Fruit fly (Drosophila melanogaster) whole organism: Measurements from ENCODE around the gene mRpL11.

ENCODE experiments used
- CG8478 ChIP-seq: fragments of >200 bp; optimal IDR thresholded peaks from 2 replicates; lab custom pipeline; 2018; ENCODE audit warnings: inconsistent platforms
- Dll ChIP-seq: fragments of >200 bp; optimal IDR thresholded peaks from 2 replicates; lab custom pipeline; 2017
- EcR ChIP-seq, 2 experiments: fragments of >200 bp; optimal IDR thresholded peaks; 2 replicates each; lab custom pipeline; 2017; ENCODE audit warnings: missing biosample characterization in 2 of 2, missing genetic modification characterization in 2 of 2, missing genetic modification reagents in 2 of 2
- pan ChIP-seq: fragments of >200 bp; optimal IDR thresholded peaks from 2 replicates; lab custom pipeline; 2017
- psq ChIP-seq: fragments of >200 bp; optimal IDR thresholded peaks from 2 replicates; lab custom pipeline; 2017
- usp ChIP-seq: fragments of >200 bp; optimal IDR thresholded peaks from 2 replicates; lab custom pipeline; 2017; ENCODE audit warnings: missing biosample characterization, missing genetic modification characterization, mixed read lengths

mRpL11 gene

DNA sequence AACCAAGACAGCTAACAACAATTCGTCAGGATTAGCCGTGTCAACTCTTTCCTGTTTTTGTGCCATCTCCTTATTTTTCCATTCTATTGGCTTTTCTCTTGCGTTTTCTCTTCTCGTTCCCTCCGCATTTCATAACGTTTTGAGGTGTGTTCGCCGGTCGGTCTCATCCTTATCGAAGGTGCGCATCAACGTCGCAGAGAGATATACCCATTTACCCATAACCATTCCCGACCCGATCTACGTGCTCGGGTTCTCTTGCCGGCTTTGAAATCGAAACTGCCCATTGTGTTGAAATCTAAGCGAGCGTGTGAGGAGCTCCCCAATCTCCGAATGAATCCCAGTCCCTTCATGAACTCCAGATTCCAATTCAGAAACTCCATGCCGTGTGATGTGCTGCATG is 28.7 kb upstream of the mRpL11 start:
- TF ChIP-seq Dll (no peak), psq (lab: Kevin White, UChicago) (no peak), CG8478 (lab: Kevin White, UChicago) (no peak), EcR (GFP tag; optimal IDR thresholded peaks at IDR 0.05; lab: Kevin White, UChicago) (no peak), pan (no peak), usp (GFP tag; lab: Kevin White, UChicago) (no peak)

dm6 chr3R:14484533-14485267 is 26.9 kb upstream of the mRpL11 start:
- no peak for TF ChIP-seq usp (GFP tag; lab: Kevin White, UChicago)
- TF ChIP-seq CG8478 (lab: Kevin White, UChicago): no peak
- no peak for TF ChIP-seq EcR (GFP tag; optimal IDR thresholded peaks at IDR 0.05; lab: Kevin White, UChicago)
- TF ChIP-seq Dll: no peak
- no peak for TF ChIP-seq psq (lab: Kevin White, UChicago)
- no peak for TF ChIP-seq pan

DNA sequence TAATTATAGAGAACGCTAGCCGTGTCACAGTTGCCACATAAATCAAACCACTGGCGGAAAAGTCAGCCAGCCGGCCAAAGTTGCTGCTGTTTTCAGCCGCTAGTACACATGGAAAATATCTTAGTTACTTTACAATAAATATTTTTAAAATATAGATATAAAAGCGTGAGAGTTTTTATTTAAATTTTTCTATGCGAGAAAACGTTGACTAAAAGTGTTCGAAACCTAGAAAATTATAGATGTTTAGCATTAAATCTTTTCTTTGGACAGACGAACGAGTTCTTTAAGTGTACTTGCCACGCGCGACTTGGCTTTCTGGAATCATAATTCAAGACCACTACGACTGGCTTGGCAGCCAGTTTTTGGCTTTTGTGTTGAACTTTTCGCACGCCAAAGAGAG is 25.2 kb upstream of the mRpL11 start:
- TF ChIP-seq Dll (no peak), CG8478 (lab: Kevin White, UChicago) (no peak), pan (no peak), psq (lab: Kevin White, UChicago) (no peak), usp (GFP tag; lab: Kevin White, UChicago) (no peak), EcR (GFP tag; optimal IDR thresholded peaks at IDR 0.05; lab: Kevin White, UChicago) (no peak)

dm6 chr3R:14492287-14492889 is 19.2 kb upstream of the mRpL11 start:
- TF ChIP-seq Dll: no peak
- no peak for TF ChIP-seq EcR (GFP tag; optimal IDR thresholded peaks at IDR 0.05; lab: Kevin White, UChicago)
- TF ChIP-seq pan: no peak
- TF ChIP-seq CG8478 (lab: Kevin White, UChicago): no peak

DNA sequence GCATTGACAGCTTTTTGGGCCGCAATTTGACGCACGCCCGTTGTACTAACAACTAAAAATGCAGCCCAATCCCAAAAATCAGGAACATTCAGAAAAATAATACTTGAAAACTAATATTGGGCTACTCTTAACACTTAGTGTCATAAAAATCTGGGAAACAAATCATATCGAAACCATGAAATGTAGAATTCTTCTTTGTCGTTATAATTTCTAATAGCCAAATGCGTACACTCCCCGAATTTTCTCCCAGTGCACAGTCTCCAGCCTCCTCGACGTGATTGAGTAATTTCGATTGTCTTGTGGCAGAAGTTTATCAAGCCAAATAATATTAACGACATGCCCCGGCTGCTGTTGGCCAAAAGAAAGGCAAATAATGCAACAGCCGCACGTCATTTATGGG is 17.7 kb upstream of the mRpL11 start:
- TF ChIP-seq EcR (GFP tag; optimal IDR thresholded peaks at IDR 0.05; lab: Kevin White, UChicago) (no peak), Dll (no peak), psq (lab: Kevin White, UChicago) (no peak), CG8478 (lab: Kevin White, UChicago) (no peak)

DNA sequence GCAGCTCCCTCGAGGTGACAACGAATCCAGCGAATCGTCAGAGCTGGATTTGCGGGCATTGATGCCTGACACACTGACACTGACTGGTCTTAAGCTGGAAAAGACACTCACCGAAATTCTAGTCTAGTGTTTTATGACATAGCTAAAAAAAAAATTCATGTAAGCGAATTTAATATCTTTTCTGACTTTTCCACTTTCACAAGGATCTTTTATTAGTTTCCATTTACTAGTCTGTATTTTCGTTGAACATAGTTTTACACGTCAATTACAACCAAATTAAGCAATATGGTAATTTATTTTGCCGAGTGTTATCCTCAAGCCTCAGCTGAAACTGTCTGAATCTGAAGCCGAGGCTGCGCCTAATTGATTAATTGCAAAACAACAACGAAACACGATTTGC is 15.3 kb upstream of the mRpL11 start:
- TF ChIP-seq psq (lab: Kevin White, UChicago) (no peak), EcR (GFP tag; optimal IDR thresholded peaks at IDR 0.05; lab: Kevin White, UChicago) (no peak), pan (no peak), Dll (no peak), usp (GFP tag; lab: Kevin White, UChicago) (no peak), CG8478 (lab: Kevin White, UChicago) (no peak)

dm6 chr3R:14498072-14498471 is 13.6 kb upstream of the mRpL11 start:
- TF ChIP-seq EcR (GFP tag; optimal IDR thresholded peaks at IDR 0.05; lab: Kevin White, UChicago) (no peak), usp (GFP tag; lab: Kevin White, UChicago) (no peak), psq (lab: Kevin White, UChicago) (no peak), Dll (no peak), pan (no peak), CG8478 (lab: Kevin White, UChicago) (no peak)

- TF ChIP-seq usp (GFP tag; lab: Kevin White, UChicago) (no peak), CG8478 (lab: Kevin White, UChicago) (no peak), psq (lab: Kevin White, UChicago) (no peak), Dll (no peak), pan (no peak), EcR (GFP tag; optimal IDR thresholded peaks at IDR 0.05; lab: Kevin White, UChicago) (no peak)
These were observed 6.5 kb upstream of the mRpL11 start for dm6 chr3R:14505120-14505519.

DNA sequence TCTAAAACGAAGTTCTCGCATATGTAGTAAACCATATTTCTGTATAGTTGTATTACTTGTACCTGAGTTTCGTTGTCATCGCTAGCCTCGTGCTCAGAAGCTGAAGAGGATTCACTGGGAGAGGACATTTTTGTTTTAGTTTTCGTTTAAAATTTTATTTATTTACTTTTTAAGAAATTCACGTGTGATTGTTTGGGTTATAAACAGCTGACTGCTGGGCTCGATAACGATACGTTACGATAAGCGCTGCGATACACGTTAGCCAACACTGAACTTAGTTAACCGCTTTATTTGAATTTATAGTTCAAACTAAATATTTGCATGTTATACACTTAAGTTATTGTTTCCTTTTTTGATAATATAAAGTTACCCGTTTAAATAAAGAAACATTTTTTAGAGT is 1.8 kb downstream of the mRpL11 start, which contains the start of gene CG8461:
Gene CG8461 (minus strand): TSS at position 218 of the 400 bp plus-strand sequence.
- TF ChIP-seq CG8478 (lab: Kevin White, UChicago) (no peak), EcR (GFP tag; optimal IDR thresholded peaks at IDR 0.05; lab: Kevin White, UChicago) (no peak), usp (GFP tag; lab: Kevin White, UChicago) (no peak), psq (lab: Kevin White, UChicago) (no peak), pan (no peak), Dll (no peak)

- no peak for TF ChIP-seq usp (GFP tag; lab: Kevin White, UChicago)
- TF ChIP-seq psq (lab: Kevin White, UChicago): no peak
- no peak for TF ChIP-seq EcR (GFP tag; optimal IDR thresholded peaks at IDR 0.05; lab: Kevin White, UChicago)
- TF ChIP-seq pan: no peak
- TF ChIP-seq CG8478 (lab: Kevin White, UChicago): no peak
- no peak for TF ChIP-seq Dll
These were observed 5.1 kb downstream of the mRpL11 start, which contains the start of gene CG34273 for dm6 chr3R:14516742-14517141. TSS of gene CG34273 (plus strand) at chr3R:14517042.

- no peak for TF ChIP-seq CG8478 (lab: Kevin White, UChicago)
- no peak for TF ChIP-seq usp (GFP tag; lab: Kevin White, UChicago)
- TF ChIP-seq pan: no peak
- TF ChIP-seq psq (lab: Kevin White, UChicago): no peak
- no peak for TF ChIP-seq Dll
- no peak for TF ChIP-seq EcR (GFP tag; optimal IDR thresholded peaks at IDR 0.05; lab: Kevin White, UChicago)
These were observed 9.1 kb downstream of the mRpL11 start, which contains the start of gene Cyp313a1 for dm6 chr3R:14520749-14521148. TSS of gene Cyp313a1 (plus strand) at chr3R:14521049.

DNA sequence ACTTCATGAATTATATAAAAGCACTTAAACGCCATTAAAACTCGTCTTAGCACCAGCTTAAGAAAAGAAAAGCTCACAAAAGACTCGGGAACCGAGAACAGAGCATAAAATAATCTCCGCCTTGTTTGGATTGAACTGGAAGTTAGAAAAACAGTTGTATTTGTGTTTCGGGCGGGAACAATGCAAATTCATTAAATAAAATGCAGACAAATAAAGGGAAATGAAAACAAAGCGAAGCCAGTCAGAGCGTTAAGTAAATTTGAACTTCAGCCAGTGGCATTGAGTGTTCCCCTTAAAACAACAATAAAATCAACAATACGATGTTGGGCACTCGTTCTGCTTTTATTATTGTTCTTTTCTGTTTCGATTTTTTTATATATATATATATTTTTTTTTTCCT is 15.0 kb downstream of the mRpL11 start:
- TF ChIP-seq EcR (GFP tag; optimal IDR thresholded peaks at IDR 0.05; lab: Kevin White, UChicago): no peak
- TF ChIP-seq psq (lab: Kevin White, UChicago): no peak
- no peak for TF ChIP-seq usp (GFP tag; lab: Kevin White, UChicago)
- no peak for TF ChIP-seq Dll
- TF ChIP-seq CG8478 (lab: Kevin White, UChicago): no peak
- TF ChIP-seq pan: no peak
